Worm (Caenorhabditis elegans): ENCODE data around the gene csp-2.

DNA sequence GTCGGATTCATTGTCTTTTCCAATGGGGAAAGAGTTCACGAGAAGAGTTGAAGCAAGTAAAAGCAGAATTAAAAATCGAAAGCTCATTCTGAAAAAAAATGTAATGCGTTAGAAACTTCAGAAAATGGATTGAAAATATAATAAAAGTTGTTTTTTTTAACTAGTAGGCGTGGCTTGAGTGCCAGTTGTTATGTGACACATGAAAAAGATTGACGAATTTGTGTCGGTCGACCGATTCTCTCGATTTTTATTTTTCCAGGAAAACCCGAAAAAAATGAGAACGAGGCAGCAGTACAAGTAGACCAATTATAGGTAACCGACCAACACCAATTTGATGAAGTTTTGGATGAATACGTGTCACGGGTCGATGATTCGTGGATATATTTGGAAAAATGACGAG lies 47.8 kb upstream of the csp-2 start, which contains the start of gene nlp-16:
- TF ChIP-seq nhr-12 (tag; optimal IDR thresholded peaks at IDR 0.05) = no peak
- TF ChIP-seq pha-4 (tag; optimal IDR thresholded peaks at IDR 0.05) = no peak
- TF ChIP-seq blmp-1 (tag; optimal IDR thresholded peaks at IDR 0.05) = no peak
- TF ChIP-seq nhr-76 (tag; optimal IDR thresholded peaks at IDR 0.05) = no peak
- no peak for TF ChIP-seq ces-1 (GFP tag; optimal IDR thresholded peaks at IDR 0.05)
- TF ChIP-seq ham-2 (GFP tag; optimal IDR thresholded peaks at IDR 0.05) = no peak
- TF ChIP-seq lsy-2 (tag; optimal IDR thresholded peaks at IDR 0.05) = no peak
- TF ChIP-seq tbx-8 (GFP tag; optimal IDR thresholded peaks at IDR 0.05) = no peak
